Worm (Caenorhabditis elegans) whole organism, L4 larva: ENCODE results near the gene T23B12.5.

ENCODE experiments used
- F10B5.3 ChIP-seq: sonication (generic microtip); optimal IDR thresholded peaks from 2 replicates; lab custom pipeline; 2016; ENCODE audit warnings: mild to moderate bottlenecking, missing genetic modification characterization, missing compliant biosample characterization
- F49E8.2 ChIP-seq: sonication (generic microtip); optimal IDR thresholded peaks from 2 replicates; lab custom pipeline; 2016; ENCODE audit warnings: missing compliant biosample characterization, mild to moderate bottlenecking, missing genetic modification characterization, borderline replicate concordance
- T20F7.1 ChIP-seq: fragments of 200-800 bp; sonication (Bioruptor generic); optimal IDR thresholded peaks from 2 replicates; lab custom pipeline; 2018; ENCODE audit warnings: mild to moderate bottlenecking, missing genetic modification characterization, missing compliant biosample characterization
- Y48G9A.11 ChIP-seq: fragments of 200-800 bp; sonication (Bioruptor generic); IDR thresholded peaks from 2 replicates; pipeline ENCODE4 v1.3.6; 2022; ENCODE audit warnings: missing genetic modification reagents, missing genetic modification characterization, missing compliant biosample characterization
- Y5F2A.4 ChIP-seq: fragments of 200-800 bp; sonication (Bioruptor generic); optimal IDR thresholded peaks from 2 replicates; lab custom pipeline; 2018; ENCODE audit warnings: mild to moderate bottlenecking, missing genetic modification characterization, missing compliant biosample characterization
- ZK546.5 ChIP-seq, 2 experiments: sonication (generic microtip); optimal IDR thresholded peaks; 2 replicates each; lab custom pipeline; 2017; ENCODE audit warnings: missing biosample characterization in 2 of 2, missing genetic modification characterization in 2 of 2
- aha-1 ChIP-seq: fragments of 150-350 bp; peaks from one replicate; lab custom pipeline; 2014; ENCODE audit warnings: missing biosample characterization, missing genetic modification characterization
- arid-1 ChIP-seq: fragments of 200-800 bp; sonication (Bioruptor generic); conservative IDR thresholded peaks from 2 replicates; pipeline ENCODE4 v1.3.6; 2022; ENCODE audit warnings: missing genetic modification reagents, missing genetic modification characterization, missing compliant biosample characterization
- attf-4 ChIP-seq: sonication (generic microtip); optimal IDR thresholded peaks from 3 replicates; lab custom pipeline; 2017; ENCODE audit warnings: missing biosample characterization, missing genetic modification characterization
- cey-2 ChIP-seq: sonication (generic microtip); optimal IDR thresholded peaks from 3 replicates; lab custom pipeline; 2017; ENCODE audit warnings: missing genetic modification characterization, mild to moderate bottlenecking, missing compliant biosample characterization, antibody characterized with exemption, borderline replicate concordance; ENCODE audit not compliant: insufficient read depth
- duxl-1 ChIP-seq: sonication (generic microtip); optimal IDR thresholded peaks from 2 replicates; lab custom pipeline; 2016; ENCODE audit warnings: mild to moderate bottlenecking, missing genetic modification characterization, moderate library complexity, missing compliant biosample characterization; ENCODE audit not compliant: poor library complexity
- fos-1 ChIP-seq: fragments of 150-350 bp; optimal IDR thresholded peaks from 2 replicates; lab custom pipeline; 2014; ENCODE audit warnings: missing biosample characterization, missing genetic modification characterization
- hlh-11 ChIP-seq: fragments of 200-800 bp; sonication (Bioruptor generic); optimal IDR thresholded peaks from 2 replicates; lab custom pipeline; 2018; ENCODE audit warnings: mild to moderate bottlenecking, missing genetic modification characterization, missing compliant biosample characterization
- lin-38 ChIP-seq: fragments of 200-800 bp; sonication (Bioruptor generic); IDR thresholded peaks from 2 replicates; pipeline ENCODE4 v1.3.6; 2022; ENCODE audit warnings: missing genetic modification reagents, missing genetic modification characterization, missing compliant biosample characterization
- mxl-2 ChIP-seq: fragments of 200-800 bp; sonication (Bioruptor generic); conservative IDR thresholded peaks from 2 replicates; pipeline ENCODE4 v1.3.6; 2022; ENCODE audit warnings: missing genetic modification reagents, missing genetic modification characterization, missing compliant biosample characterization
- mxl-3 ChIP-seq: fragments of 200-800 bp; sonication (Bioruptor generic); optimal IDR thresholded peaks from 2 replicates; lab custom pipeline; 2018; ENCODE audit warnings: mild to moderate bottlenecking, missing genetic modification characterization, missing compliant biosample characterization
- nhr-102 ChIP-seq: sonication (generic microtip); optimal IDR thresholded peaks from 2 replicates; lab custom pipeline; 2016; ENCODE audit warnings: mild to moderate bottlenecking, missing genetic modification characterization, moderate library complexity, missing compliant biosample characterization
- nhr-11 ChIP-seq: fragments of 150-350 bp; optimal IDR thresholded peaks from 2 replicates; lab custom pipeline; 2014; ENCODE audit warnings: missing biosample characterization, missing genetic modification characterization
- nhr-41 ChIP-seq: fragments of 200-800 bp; sonication (Bioruptor generic); IDR thresholded peaks from 2 replicates; pipeline ENCODE4 v1.3.6; 2022; ENCODE audit warnings: missing genetic modification reagents, missing genetic modification characterization, missing compliant biosample characterization
- nhr-48 ChIP-seq: sonication (generic microtip); optimal IDR thresholded peaks from 2 replicates; lab custom pipeline; 2016; ENCODE audit warnings: mild to moderate bottlenecking, missing genetic modification characterization, missing compliant biosample characterization
- pha-4 ChIP-seq, 2 experiments: fragments of 150-350 bp in 1 of 2; fragments of 200-800 bp in 1 of 2; sonication (Bioruptor generic) in 1 of 2; IDR thresholded peaks in 1 of 2; optimal IDR thresholded peaks in 1 of 2; 2 replicates each; pipeline versions ENCODE4 v1.3.6 to Lab custom; 2014 to 2022; ENCODE audit warnings: missing genetic modification characterization in 2 of 2, missing genetic modification reagents in 2 of 2, missing biosample characterization in 1 of 2, missing compliant biosample characterization in 1 of 2
- php-3 ChIP-seq: fragments of 200-800 bp; sonication (Bioruptor generic); IDR thresholded peaks from 2 replicates; pipeline ENCODE4 v1.3.6; 2022; ENCODE audit warnings: missing genetic modification reagents, missing genetic modification characterization, missing compliant biosample characterization
- rbr-2 ChIP-seq: sonication (generic microtip); optimal IDR thresholded peaks from 2 replicates; lab custom pipeline; 2016; ENCODE audit warnings: missing genotype, missing genetic modification characterization, missing compliant biosample characterization
- set-16 ChIP-seq: fragments of 200-800 bp; sonication (Bioruptor generic); IDR thresholded peaks from 2 replicates; pipeline ENCODE4 v1.3.6; 2022; ENCODE audit warnings: missing genetic modification reagents, missing genetic modification characterization, missing compliant biosample characterization
- snpc-1.2 ChIP-seq: fragments of 200-800 bp; sonication (Bioruptor generic); IDR thresholded peaks from 2 replicates; pipeline ENCODE4 v1.3.6; 2022; ENCODE audit warnings: missing genetic modification reagents, missing genetic modification characterization, missing compliant biosample characterization
- spr-3 ChIP-seq: fragments of 200-800 bp; sonication (Bioruptor generic); optimal IDR thresholded peaks from 2 replicates; lab custom pipeline; 2018; ENCODE audit warnings: mild to moderate bottlenecking, missing genetic modification characterization, missing compliant biosample characterization
- tag-97 ChIP-seq: fragments of 200-800 bp; sonication (Bioruptor generic); IDR thresholded peaks from 2 replicates; pipeline ENCODE4 v1.3.6; 2022; ENCODE audit warnings: missing genetic modification characterization, missing compliant biosample characterization
- unc-130 ChIP-seq: sonication (generic microtip); optimal IDR thresholded peaks from 2 replicates; lab custom pipeline; 2016; ENCODE audit warnings: missing genetic modification reagents, missing genetic modification characterization, missing compliant biosample characterization
- zfp-2 ChIP-seq: sonication (generic microtip); optimal IDR thresholded peaks from 2 replicates; lab custom pipeline; 2016; ENCODE audit warnings: mild to moderate bottlenecking, missing genetic modification characterization, missing compliant biosample characterization
- zfp-3 ChIP-seq: fragments of 200-800 bp; sonication (Bioruptor generic); conservative IDR thresholded peaks from 2 replicates; pipeline ENCODE4 v1.3.6; 2022; ENCODE audit warnings: missing genetic modification reagents, missing genetic modification characterization, missing compliant biosample characterization
- zip-2 ChIP-seq: fragments of 150-350 bp; optimal IDR thresholded peaks from 2 replicates; lab custom pipeline; 2014; ENCODE audit warnings: missing biosample characterization, missing genetic modification characterization

Gene T23B12.5

DNA sequence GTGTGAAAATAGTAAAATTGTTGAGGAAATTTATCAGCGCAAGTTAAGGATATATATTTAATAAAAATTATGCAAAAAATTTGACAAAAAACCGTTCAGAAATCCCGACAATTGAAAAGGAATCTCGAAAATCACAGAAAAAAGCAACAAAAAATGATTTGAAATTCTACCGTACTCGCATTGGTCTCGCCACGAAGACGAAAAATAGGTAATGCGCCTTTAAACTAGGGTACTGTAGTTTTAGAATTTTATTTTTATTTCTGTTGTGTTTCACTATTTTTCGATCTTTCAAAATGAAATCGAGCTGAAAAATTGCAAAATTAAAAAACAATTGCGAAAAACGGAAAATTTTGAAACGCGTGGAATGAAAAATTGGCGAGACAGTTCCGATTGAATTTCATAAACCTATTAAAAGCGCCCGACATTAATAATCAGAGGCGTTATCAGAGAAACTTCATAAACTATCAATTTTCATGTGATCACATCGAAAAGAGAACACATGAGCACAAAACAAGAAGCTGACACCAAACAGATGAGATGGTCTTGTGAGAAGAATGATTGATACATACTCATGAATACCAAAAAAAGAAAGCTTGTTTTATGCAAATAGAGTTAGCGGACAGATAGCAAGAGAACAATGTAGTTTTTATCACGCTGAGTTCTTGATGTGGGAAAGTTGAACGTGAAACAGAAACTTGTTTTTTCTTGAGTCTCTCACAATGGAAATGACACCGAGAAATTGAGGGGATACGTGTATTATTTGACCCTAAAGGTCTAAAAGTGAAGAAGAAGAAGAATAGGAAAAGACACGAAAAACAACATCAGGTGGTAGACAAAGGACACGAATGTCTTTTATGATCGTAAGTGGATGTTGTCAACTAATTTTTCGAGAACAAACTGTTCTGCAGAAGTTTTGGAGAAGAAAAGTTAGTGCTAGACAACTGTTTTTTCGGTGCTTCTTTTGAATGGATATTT lies 22.7 kb downstream of the T23B12.5 start (continued):
- TF ChIP-seq tag-97 (no peak), fos-1 (no peak), nhr-11 (tag; lab: Kevin White, UChicago) (no peak), mxl-2 (no peak), lin-38 (GFP tag; lab: Robert Waterston, UW) (0 out of 2 replicates have a peak, but pooled peaks have one; percentile 5), F10B5.3 (no peak), ZK546.5 (tag; optimal IDR thresholded peaks at IDR 0.05; lab: Kevin White, UChicago) (no peak), attf-4 (tag; lab: Kevin White, UChicago) (no peak), nhr-41 (GFP tag; lab: Robert Waterston, UW) (no peak), duxl-1 (tag; lab: Kevin White, UChicago) (no peak), aha-1 (tag; lab: Kevin White, UChicago) (no peak), Y5F2A.4 (no peak), mxl-3 (GFP tag; lab: Kevin White, UChicago) (no peak), pha-4 (GFP tag; IDR thresholded peaks at IDR 0.05; lab: Robert Waterston, UW) (0 out of 2 replicates have a peak, but pooled peaks have one; percentile 13), pha-4 (tag; optimal IDR thresholded peaks at IDR 0.05; lab: Kevin White, UChicago) (no peak), cey-2 (no peak)

ce11 chrV:8417271-8417670 lies 30.6 kb downstream of the T23B12.5 start:
- TF ChIP-seq rbr-2: no peak
- TF ChIP-seq, all 104 proteins: peak for 0

ce11 chrV:8415113-8415530 lies 32.7 kb downstream of the T23B12.5 start:
- TF ChIP-seq lin-38 (GFP tag; lab: Robert Waterston, UW) (peak; percentile 70), php-3 (GFP tag; lab: Robert Waterston, UW) (0 out of 2 replicates have a peak, but pooled peaks have one; percentile 5), hlh-11 (tag; lab: Kevin White, UChicago) (no peak), zfp-3 (GFP tag; lab: Robert Waterston, UW) (no peak), snpc-1.2 (GFP tag; lab: Robert Waterston, UW) (peak; percentile 58; the same call in 1 of the 2 replicates), zfp-2 (tag; lab: Kevin White, UChicago) (no peak), spr-3 (GFP tag; lab: Kevin White, UChicago) (peak; percentile 42), nhr-48 (tag; lab: Kevin White, UChicago) (peak; percentile 29), F49E8.2 (tag; lab: Kevin White, UChicago) (peak; percentile 78), unc-130 (GFP tag; lab: Kevin White, UChicago) (peak; percentile 37), nhr-102 (tag; lab: Kevin White, UChicago) (peak; percentile 38)

DNA sequence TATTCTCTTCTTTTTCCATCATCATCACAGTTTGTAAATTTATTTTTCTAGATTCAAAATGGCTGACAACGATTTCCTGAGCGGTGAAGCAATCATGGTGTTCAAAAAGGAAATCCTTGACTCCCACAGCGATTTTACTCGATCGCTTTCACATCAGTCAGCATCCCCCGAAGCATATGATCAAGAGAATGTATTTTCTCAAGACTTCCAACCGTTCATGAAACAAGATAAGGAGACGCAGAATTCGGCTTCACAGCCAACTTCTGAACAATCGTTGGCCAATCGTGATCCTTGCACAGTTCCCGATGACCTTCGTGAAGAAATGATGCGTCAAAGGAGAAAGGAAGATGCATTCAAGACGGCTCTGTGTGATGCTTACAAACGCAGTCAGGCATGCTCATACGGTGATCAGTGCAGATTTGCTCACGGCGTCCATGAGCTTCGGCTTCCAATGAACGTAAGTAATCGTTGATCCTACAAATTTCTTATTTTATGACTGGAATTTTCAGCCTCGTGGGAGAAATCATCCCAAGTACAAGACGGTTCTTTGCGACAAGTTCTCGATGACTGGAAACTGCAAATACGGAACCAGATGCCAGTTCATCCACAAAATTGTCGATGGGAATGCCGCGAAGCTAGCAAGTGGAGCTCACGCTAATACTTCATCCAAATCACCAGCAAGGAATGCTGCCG lies 33.6 kb downstream of the T23B12.5 start, which contains the start of gene pos-1:
TSS of gene pos-1 (plus strand) at position 51 of the 693 bp plus-strand sequence.
- TF ChIP-seq set-16 (GFP tag; lab: Robert Waterston, UW) (no peak), arid-1 (no peak), aha-1 (tag; lab: Kevin White, UChicago) (peak; percentile 97)
- TF ChIP-seq, all 104 proteins: peak for 1

- TF ChIP-seq T20F7.1 (GFP tag; lab: Kevin White, UChicago) (no peak), lin-38 (GFP tag; lab: Robert Waterston, UW) (peak; percentile 97), snpc-1.2 (GFP tag; lab: Robert Waterston, UW) (peak; percentile 71), Y48G9A.11 (GFP tag; lab: Robert Waterston, UW) (peak; percentile 90), zip-2 (no peak), F49E8.2 (tag; lab: Kevin White, UChicago) (peak; percentile 88), unc-130 (GFP tag; lab: Kevin White, UChicago) (peak; percentile 86)
Observed at ce11 chrV:8413432-8414021, 34.3 kb downstream of the T23B12.5 start, which contains the start of gene vha-18. vha-18 (minus strand) TSS chrV:8413482.
